Worm (Caenorhabditis elegans): ENCODE measurements around the gene twf-2.
"Not testable (repeated sequence)": the region's sequence is repeated elsewhere in the genome, so short reads cannot be mapped to it uniquely, and the experiment has no call there.

twf-2 gene

ce11 chrX:16447116-16447515 is 1.1 kb downstream of the twf-2 start:
- TF ChIP-seq T07F8.4 (tag; optimal IDR thresholded peaks at IDR 0.05) (no peak), mes-4 (tag; optimal IDR thresholded peaks at IDR 0.05) (no peak), egrh-3 (GFP tag; IDR thresholded peaks at IDR 0.05) (0 out of 2 replicates have a peak, but pooled peaks have one; percentile 29), zfh-2 (GFP tag; conservative IDR thresholded peaks at IDR 0.05) (peak; percentile 67)

DNA sequence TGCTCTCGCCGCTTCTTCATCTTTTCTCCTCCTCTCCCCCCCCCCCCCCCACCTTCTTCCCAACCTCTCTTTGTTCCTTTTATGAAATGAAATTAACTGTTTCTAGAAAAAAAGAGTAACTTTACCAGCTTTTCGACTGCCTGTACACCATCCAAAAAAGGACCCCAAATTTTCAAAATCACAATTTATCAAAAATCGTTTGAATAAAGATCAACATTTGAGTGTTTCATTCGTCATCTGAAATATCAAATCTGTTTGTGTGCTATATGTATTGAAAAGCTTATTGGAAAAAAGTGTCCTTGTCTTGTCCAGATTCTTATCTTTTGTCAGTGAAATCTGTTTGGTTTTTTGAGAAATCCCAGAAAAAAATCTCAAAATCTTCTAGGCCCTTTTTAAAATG is 5.1 kb downstream of the twf-2 start:
- no peak for TF ChIP-seq sea-2 (GFP tag; IDR thresholded peaks at IDR 0.05)
- TF ChIP-seq T26A5.8 (tag; optimal IDR thresholded peaks at IDR 0.05), result no peak
- TF ChIP-seq Y67H2A.10 (GFP tag; conservative IDR thresholded peaks at IDR 0.05), result no peak
- no peak for TF ChIP-seq fkh-3 (tag; optimal IDR thresholded peaks at IDR 0.05)
- TF ChIP-seq hlh-26 (GFP tag; conservative IDR thresholded peaks at IDR 0.05), result no peak
- no peak for TF ChIP-seq somi-1 (GFP tag; optimal IDR thresholded peaks at IDR 0.05)
- TF ChIP-seq gei-17 (GFP tag; optimal IDR thresholded peaks at IDR 0.05), result no peak
- TF ChIP-seq K11D2.4 (GFP tag; IDR thresholded peaks at IDR 0.05), result no peak
- TF ChIP-seq ceh-100 (GFP tag; IDR thresholded peaks at IDR 0.05), result no peak
- TF ChIP-seq mcd-1 (GFP tag; IDR thresholded peaks at IDR 0.05), result no peak
- TF ChIP-seq mes-4 (tag; optimal IDR thresholded peaks at IDR 0.05), result no peak
- TF ChIP-seq unc-130 (GFP tag; optimal IDR thresholded peaks at IDR 0.05), result no peak
- TF ChIP-seq Y95B8A.8 (GFP tag; IDR thresholded peaks at IDR 0.05), result no peak
- TF ChIP-seq snpc-1.3 (tag; optimal IDR thresholded peaks at IDR 0.05; ENCODE audit: insufficient read depth), result no peak
- no peak for TF ChIP-seq zfh-2 (GFP tag; conservative IDR thresholded peaks at IDR 0.05)
- no peak for TF ChIP-seq nhr-27 (tag; optimal IDR thresholded peaks at IDR 0.05)
- no peak for TF ChIP-seq F49E8.2 (tag; optimal IDR thresholded peaks at IDR 0.05; ENCODE audit: insufficient read depth)
- no peak for TF ChIP-seq ztf-3 (GFP tag; optimal IDR thresholded peaks at IDR 0.05)

ce11 chrX:16451642-16452041 is 5.6 kb downstream of the twf-2 start, which contains the start of gene F38E9.4:
TSS of gene F38E9.4 (plus strand) at chrX:16451942.
- TF ChIP-seq F57A8.1 (GFP tag; optimal IDR thresholded peaks at IDR 0.05); repo-1 (tag; optimal IDR thresholded peaks at IDR 0.05); rec-8 (tag; optimal IDR thresholded peaks at IDR 0.05): not testable (repeated sequence)

DNA sequence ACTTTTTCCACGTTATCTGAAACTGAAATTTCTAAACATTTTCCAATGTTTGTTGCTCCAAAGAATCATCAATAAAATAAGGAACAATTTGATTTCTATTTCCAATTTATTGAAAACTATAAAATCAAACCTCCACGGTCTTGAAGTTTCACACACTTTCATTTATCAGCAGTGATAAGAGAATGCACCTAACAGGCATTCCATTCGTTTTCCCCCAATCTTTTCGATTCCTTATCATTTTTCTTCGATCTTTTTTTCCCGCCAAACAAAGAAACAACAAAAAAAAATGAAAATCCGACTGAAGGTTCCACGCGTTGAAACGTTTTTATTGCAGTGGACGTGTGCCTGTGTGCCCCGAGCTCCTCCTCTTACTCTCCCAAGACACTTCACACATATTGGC is 10.7 kb downstream of the twf-2 start, which contains the start of gene nas-39:
nas-39 (plus strand) TSS at position 269 of the 400 bp plus-strand sequence.
- 0 out of 2 replicates have a peak, but pooled peaks have one; percentile 7 for TF ChIP-seq dox-1 (GFP tag; IDR thresholded peaks at IDR 0.05)
- no peak for TF ChIP-seq ccch-3 (GFP tag; optimal IDR thresholded peaks at IDR 0.05)
- TF ChIP-seq ztf-18 (tag; optimal IDR thresholded peaks at IDR 0.05), result no peak
- TF ChIP-seq ztf-6 (GFP tag; IDR thresholded peaks at IDR 0.05), result no peak
- TF ChIP-seq xnd-1 (tag; optimal IDR thresholded peaks at IDR 0.05), result no peak
- TF ChIP-seq die-1 (tag; optimal IDR thresholded peaks at IDR 0.05), result no peak
- no peak for TF ChIP-seq sdz-38 (tag; optimal IDR thresholded peaks at IDR 0.05)
- no peak for TF ChIP-seq sptf-2 (GFP tag; optimal IDR thresholded peaks at IDR 0.05)
- TF ChIP-seq nhr-80 (tag; optimal IDR thresholded peaks at IDR 0.05), result peak; percentile 73
- no peak for TF ChIP-seq snpc-1.3 (tag; optimal IDR thresholded peaks at IDR 0.05; ENCODE audit: insufficient read depth)

DNA sequence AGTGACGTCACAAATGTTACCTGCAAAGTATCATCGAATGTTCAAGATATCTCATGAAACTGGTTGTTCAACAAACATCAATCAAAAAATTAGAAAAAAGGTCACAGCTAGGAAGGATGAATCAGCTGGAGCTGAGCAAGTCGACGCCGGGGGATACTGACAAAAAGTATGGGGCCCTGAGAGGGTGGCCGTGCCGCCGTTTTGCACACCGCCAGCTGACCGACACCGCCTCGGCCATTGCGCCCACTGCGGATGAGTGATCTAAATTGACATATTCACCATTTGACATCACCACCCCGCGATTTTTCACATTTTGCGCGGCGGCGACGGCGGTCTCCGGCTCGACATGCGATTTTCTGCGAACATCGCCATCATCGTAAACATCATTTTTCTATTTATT is 11.1 kb downstream of the twf-2 start:
- TF ChIP-seq lin-26 (GFP tag; IDR thresholded peaks at IDR 0.05) (no peak), dpff-1 (tag; optimal IDR thresholded peaks at IDR 0.05) (no peak), snpc-1.1 (tag; optimal IDR thresholded peaks at IDR 0.05; ENCODE audit: insufficient read depth) (no peak), gei-17 (GFP tag; optimal IDR thresholded peaks at IDR 0.05) (no peak), zfh-2 (GFP tag; conservative IDR thresholded peaks at IDR 0.05) (peak; percentile 78), rec-8 (tag; optimal IDR thresholded peaks at IDR 0.05) (no peak), chd-7 (tag; optimal IDR thresholded peaks at IDR 0.05) (no peak), F22D6.2 (tag; optimal IDR thresholded peaks at IDR 0.05) (no peak)
